Worm (Caenorhabditis elegans) whole organism, midembryonic: ENCODE data around the gene dpf-5.

Experiments used
- cog-1 ChIP-seq: sonication (generic microtip); optimal IDR thresholded peaks from 2 replicates; lab custom pipeline; 2016; ENCODE audit warnings: missing genetic modification characterization, missing compliant biosample characterization
- flt-1 ChIP-seq: fragments of 200-800 bp; sonication (Bioruptor generic); IDR thresholded peaks from 2 replicates; pipeline ENCODE4 v1.3.6; 2022; ENCODE audit warnings: missing genetic modification characterization, missing compliant biosample characterization
- klf-2 ChIP-seq: fragments of 200-800 bp; sonication (Bioruptor generic); conservative IDR thresholded peaks from 2 replicates; pipeline ENCODE4 v1.3.6; 2022; ENCODE audit warnings: missing genetic modification reagents, missing genetic modification characterization, missing compliant biosample characterization
- med-1 ChIP-seq: sonication (generic microtip); optimal IDR thresholded peaks from 2 replicates; lab custom pipeline; 2017; ENCODE audit warnings: missing genetic modification characterization, mild to moderate bottlenecking, missing compliant biosample characterization, antibody characterized with exemption, missing genetic modification reagents; ENCODE audit not compliant: insufficient read depth
- tab-1 ChIP-seq: fragments of 200-800 bp; sonication (Bioruptor generic); IDR thresholded peaks from 2 replicates; pipeline ENCODE4 v1.3.6; 2022; ENCODE audit warnings: missing genetic modification characterization, missing compliant biosample characterization

DNA sequence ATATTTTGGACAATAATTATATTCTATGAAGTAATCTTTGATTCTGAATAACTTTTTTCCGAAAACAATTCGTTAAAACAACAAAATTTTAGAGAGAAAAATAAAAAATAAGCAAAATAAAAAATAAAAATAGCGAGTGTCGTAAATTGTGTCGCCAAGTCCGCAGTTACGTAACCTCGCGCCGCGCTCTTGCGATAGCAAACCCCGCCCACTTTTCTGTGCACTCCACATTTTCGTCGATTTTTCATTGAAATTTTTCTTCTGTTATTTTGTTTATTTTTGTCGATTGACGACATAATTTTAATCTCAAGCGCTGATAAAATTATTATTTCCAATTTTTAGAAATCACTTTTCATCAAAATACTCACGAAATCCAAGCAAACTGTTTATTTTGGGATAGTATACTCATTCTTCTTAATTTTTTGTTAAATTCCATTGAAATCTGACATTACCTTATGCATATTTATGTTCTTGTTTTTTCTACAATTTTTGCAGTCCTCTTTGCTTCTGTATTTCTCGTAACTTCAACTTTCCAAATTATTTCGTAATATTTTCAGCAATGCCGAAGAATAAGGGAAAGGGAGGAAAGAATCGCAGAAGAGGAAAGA is 4.1 kb upstream of the dpf-5 start, which contains the start of gene eif-1.A:
- TF ChIP-seq cog-1 (tag; lab: Kevin White, UChicago): no peak
- TF ChIP-seq klf-2 (GFP tag; lab: Robert Waterston, UW): 0 out of 2 replicates have a peak, but pooled peaks have one; percentile 7
- 0 out of 2 replicates have a peak, but pooled peaks have one; percentile 16 for TF ChIP-seq flt-1 (GFP tag; lab: Robert Waterston, UW)
- TF ChIP-seq med-1: peak; percentile 21
- TF ChIP-seq tab-1: no peak
